Worm (Caenorhabditis elegans) whole organism, young adult: ENCODE data around the gene F12E12.1.

ENCODE experiments used
- B0035.1 ChIP-seq: sonication (generic microtip); optimal IDR thresholded peaks from 2 replicates; lab custom pipeline; 2016; ENCODE audit warnings: missing genetic modification characterization, mild to moderate bottlenecking, missing compliant biosample characterization, missing genotype, missing genetic modification reagents
- B0261.1 ChIP-seq: sonication (generic microtip); optimal IDR thresholded peaks from 2 replicates; lab custom pipeline; 2016; ENCODE audit warnings: mild to moderate bottlenecking, missing genetic modification characterization, moderate library complexity, missing compliant biosample characterization
- D2030.7 ChIP-seq: fragments of 200-800 bp; sonication (Bioruptor generic); IDR thresholded peaks from 2 replicates; pipeline ENCODE4 v1.3.6; 2022; ENCODE audit warnings: missing genetic modification reagents, missing genetic modification characterization, missing compliant biosample characterization
- F10E7.11 ChIP-seq: sonication (generic microtip); optimal IDR thresholded peaks from 2 replicates; lab custom pipeline; 2017; ENCODE audit warnings: mild to moderate bottlenecking, missing genetic modification characterization, moderate library complexity, missing compliant biosample characterization
- T07F8.4 ChIP-seq: sonication (generic microtip); optimal IDR thresholded peaks from 2 replicates; lab custom pipeline; 2016; ENCODE audit warnings: mild to moderate bottlenecking, missing genetic modification characterization, moderate library complexity, missing compliant biosample characterization
- akir-1 ChIP-seq: fragments of 200-800 bp; sonication (Bioruptor generic); optimal IDR thresholded peaks from 2 replicates; lab custom pipeline; 2018; ENCODE audit warnings: mild to moderate bottlenecking, missing genetic modification characterization, moderate library complexity, missing compliant biosample characterization
- aptf-2 ChIP-seq: fragments of 200-800 bp; sonication (Bioruptor generic); conservative IDR thresholded peaks from 2 replicates; pipeline ENCODE4 v1.3.6; 2022; ENCODE audit warnings: missing genetic modification reagents, missing genetic modification characterization, missing compliant biosample characterization
- attf-5 ChIP-seq: fragments of 200-800 bp; sonication (Bioruptor generic); optimal IDR thresholded peaks from 2 replicates; lab custom pipeline; 2018; ENCODE audit warnings: mild to moderate bottlenecking, missing genetic modification characterization, missing compliant biosample characterization
- ccch-3 ChIP-seq: fragments of 200-800 bp; sonication (Bioruptor generic); optimal IDR thresholded peaks from 2 replicates; lab custom pipeline; 2018; ENCODE audit warnings: mild to moderate bottlenecking, missing genetic modification characterization, missing compliant biosample characterization
- cebp-1 ChIP-seq, 2 experiments: fragments of 200-800 bp in 1 of 2; sonication (Bioruptor generic) in 1 of 2; sonication (generic microtip) in 1 of 2; IDR thresholded peaks in 1 of 2; optimal IDR thresholded peaks in 1 of 2; 2 replicates each; pipeline versions ENCODE4 v1.3.6 to Lab custom; 2017 to 2022; ENCODE audit warnings: missing compliant biosample characterization in 2 of 2, missing genetic modification characterization in 2 of 2, mild to moderate bottlenecking in 1 of 2, missing genetic modification reagents in 1 of 2, moderate library complexity in 1 of 2
- ceh-27 ChIP-seq: fragments of 200-800 bp; sonication (Bioruptor generic); optimal IDR thresholded peaks from 2 replicates; lab custom pipeline; 2018; ENCODE audit warnings: mild to moderate bottlenecking, missing genetic modification characterization, moderate library complexity, missing compliant biosample characterization
- dox-1 ChIP-seq: fragments of 200-800 bp; sonication (Bioruptor generic); IDR thresholded peaks from 2 replicates; pipeline ENCODE4 v1.3.6; 2022; ENCODE audit warnings: missing genetic modification reagents, missing genetic modification characterization, missing compliant biosample characterization
- fkh-3 ChIP-seq: sonication (generic microtip); optimal IDR thresholded peaks from 2 replicates; lab custom pipeline; 2016; ENCODE audit warnings: mild to moderate bottlenecking, missing genetic modification characterization, missing compliant biosample characterization
- hlh-12 ChIP-seq: sonication (generic microtip); optimal IDR thresholded peaks from 2 replicates; lab custom pipeline; 2016; ENCODE audit warnings: missing genetic modification characterization, missing compliant biosample characterization
- hmg-1.2 ChIP-seq: fragments of 200-800 bp; sonication (Bioruptor generic); IDR thresholded peaks from 2 replicates; pipeline ENCODE4 v1.3.6; 2022; ENCODE audit warnings: missing genetic modification reagents, missing genetic modification characterization, missing compliant biosample characterization
- hmg-20 ChIP-seq: fragments of 200-800 bp; sonication (Bioruptor generic); IDR thresholded peaks from 2 replicates; pipeline ENCODE4 v1.3.6; 2022; ENCODE audit warnings: missing genetic modification reagents, missing genetic modification characterization, missing compliant biosample characterization
- hsf-1 ChIP-seq: fragments of 200-800 bp; sonication (Bioruptor generic); IDR thresholded peaks from 2 replicates; pipeline ENCODE4 v1.3.6; 2022; ENCODE audit warnings: missing genetic modification reagents, missing genetic modification characterization, missing compliant biosample characterization
- lag-1 ChIP-seq: fragments of 200-800 bp; sonication (Bioruptor generic); IDR thresholded peaks from 2 replicates; pipeline ENCODE4 v1.3.6; 2022; ENCODE audit warnings: missing genetic modification reagents, missing genetic modification characterization, missing compliant biosample characterization
- madf-3 ChIP-seq: fragments of 200-800 bp; sonication (Bioruptor generic); IDR thresholded peaks from 2 replicates; pipeline ENCODE4 v1.3.6; 2022; ENCODE audit warnings: missing genetic modification reagents, missing genetic modification characterization, missing compliant biosample characterization
- madf-6 ChIP-seq: fragments of 200-800 bp; sonication (Bioruptor generic); IDR thresholded peaks from 2 replicates; pipeline ENCODE4 v1.3.6; 2022; ENCODE audit warnings: missing genetic modification reagents, missing genetic modification characterization, missing compliant biosample characterization
- mcd-1 ChIP-seq: fragments of 200-800 bp; sonication (Bioruptor generic); IDR thresholded peaks from 2 replicates; pipeline ENCODE4 v1.3.6; 2022; ENCODE audit warnings: missing genetic modification reagents, missing genetic modification characterization, missing compliant biosample characterization
- mel-28 ChIP-seq: sonication (generic microtip); optimal IDR thresholded peaks from 2 replicates; lab custom pipeline; 2016; ENCODE audit warnings: borderline replicate concordance, mild to moderate bottlenecking, missing genetic modification characterization, missing compliant biosample characterization
- nfya-2 ChIP-seq: fragments of 200-800 bp; sonication (Bioruptor generic); IDR thresholded peaks from 2 replicates; pipeline ENCODE4 v1.3.6; 2022; ENCODE audit warnings: missing genetic modification reagents, missing genetic modification characterization, missing compliant biosample characterization
- nhr-120 ChIP-seq: fragments of 200-800 bp; sonication (Bioruptor generic); IDR thresholded peaks from 2 replicates; pipeline ENCODE4 v1.3.6; 2022; ENCODE audit warnings: missing genetic modification characterization, missing compliant biosample characterization
- nhr-27 ChIP-seq: fragments of 200-800 bp; sonication (Bioruptor generic); optimal IDR thresholded peaks from 2 replicates; lab custom pipeline; 2018; ENCODE audit warnings: mild to moderate bottlenecking, missing genetic modification characterization, moderate library complexity, missing compliant biosample characterization
- pha-4 ChIP-seq: fragments of 150-350 bp; sonication (generic microtip); optimal IDR thresholded peaks from 2 replicates; lab custom pipeline; 2014; ENCODE audit warnings: missing biosample characterization, missing genetic modification reagents, missing genetic modification characterization
- repo-1 ChIP-seq: sonication (generic microtip); optimal IDR thresholded peaks from 2 replicates; lab custom pipeline; 2017; ENCODE audit warnings: mild to moderate bottlenecking, missing genetic modification characterization, missing compliant biosample characterization
- snpc-1.1 ChIP-seq: sonication (generic microtip); optimal IDR thresholded peaks from 2 replicates; lab custom pipeline; 2017; ENCODE audit warnings: missing genetic modification characterization, mild to moderate bottlenecking, missing compliant biosample characterization, antibody characterized with exemption, moderate library complexity, missing genotype, missing genetic modification reagents; ENCODE audit not compliant: insufficient read depth
- snpc-3.4 ChIP-seq: sonication (generic microtip); optimal IDR thresholded peaks from 2 replicates; lab custom pipeline; 2017; ENCODE audit warnings: missing genetic modification characterization, mild to moderate bottlenecking, missing compliant biosample characterization, antibody characterized with exemption, moderate library complexity, missing genotype, missing genetic modification reagents
- snpc-4 ChIP-seq, 5 experiments: fragments of 150-350 bp in 1 of 5; sonication (generic microtip) in 4 of 5; optimal IDR thresholded peaks; 2 replicates each; lab custom pipeline; 2014 to 2018; ENCODE audit warnings: missing genetic modification characterization in 5 of 5, missing biosample characterization in 3 of 5, antibody characterized with exemption in 2 of 5, mild to moderate bottlenecking in 2 of 5, missing compliant biosample characterization in 2 of 5, missing genotype in 2 of 5, moderate library complexity in 2 of 5, missing genetic modification reagents in 1 of 5
- ztf-22 ChIP-seq: fragments of 200-800 bp; sonication (Bioruptor generic); optimal IDR thresholded peaks from 2 replicates; lab custom pipeline; 2018; ENCODE audit warnings: mild to moderate bottlenecking, missing genetic modification characterization, moderate library complexity, missing compliant biosample characterization
- ztf-26 ChIP-seq: sonication (generic microtip); optimal IDR thresholded peaks from 2 replicates; lab custom pipeline; 2017; ENCODE audit warnings: missing genetic modification characterization, missing compliant biosample characterization
- ztf-3 ChIP-seq: fragments of 200-800 bp; sonication (Bioruptor generic); optimal IDR thresholded peaks from 2 replicates; lab custom pipeline; 2018; ENCODE audit warnings: mild to moderate bottlenecking, missing genetic modification characterization, missing compliant biosample characterization

F12E12.1 gene

ce11 chrII:3724175-3724715 is 17.4 kb upstream of the F12E12.1 start, which contains the start of gene C46E10.1:
Gene C46E10.1 (plus strand): TSS chrII:3724225.
- TF ChIP-seq lag-1 (GFP tag; lab: Robert Waterston, UW) (no peak), ccch-3 (GFP tag; lab: Kevin White, UChicago) (no peak), nfya-2 (GFP tag; lab: Robert Waterston, UW) (no peak), B0035.1 (tag; lab: Kevin White, UChicago) (no peak), nhr-27 (tag; lab: Kevin White, UChicago) (no peak), ztf-3 (GFP tag; lab: Kevin White, UChicago) (no peak), cebp-1 (GFP tag; IDR thresholded peaks at IDR 0.05; lab: Robert Waterston, UW) (no peak), cebp-1 (tag; optimal IDR thresholded peaks at IDR 0.05; lab: Kevin White, UChicago) (no peak), attf-5 (GFP tag; lab: Kevin White, UChicago) (no peak), ceh-27 (GFP tag; lab: Kevin White, UChicago) (no peak)

ce11 chrII:3727996-3728395 is 13.7 kb upstream of the F12E12.1 start, which contains the start of gene C46E10.8:
Gene C46E10.8 (minus strand): TSS chrII:3728096.
- TF ChIP-seq snpc-1.1 (no peak), dox-1 (GFP tag; lab: Robert Waterston, UW) (no peak), hsf-1 (GFP tag; lab: Robert Waterston, UW) (no peak), nhr-120 (GFP tag; lab: Robert Waterston, UW) (no peak), repo-1 (no peak), hlh-12 (tag; lab: Kevin White, UChicago) (no peak), pha-4 (tag; lab: Kevin White, UChicago) (no peak), ztf-26 (tag; lab: Kevin White, UChicago) (no peak)

- TF ChIP-seq mcd-1 (GFP tag; lab: Robert Waterston, UW) (no peak), hmg-1.2 (GFP tag; lab: Robert Waterston, UW) (no peak), akir-1 (GFP tag; lab: Kevin White, UChicago) (no peak), nfya-2 (GFP tag; lab: Robert Waterston, UW) (no peak), D2030.7 (GFP tag; lab: Robert Waterston, UW) (no peak), madf-3 (GFP tag; lab: Robert Waterston, UW) (no peak), B0261.1 (no peak), snpc-3.4 (tag; lab: Kevin White, UChicago) (no peak), ztf-22 (no peak), mel-28 (tag; lab: Kevin White, UChicago) (no peak), F10E7.11 (no peak), madf-6 (GFP tag; lab: Robert Waterston, UW) (no peak), aptf-2 (no peak), hmg-20 (GFP tag; lab: Robert Waterston, UW) (no peak), snpc-4 (GFP tag; optimal IDR thresholded peaks at IDR 0.05; lab: Kevin White, UChicago) (no peak), snpc-4 (tag; optimal IDR thresholded peaks at IDR 0.05; lab: Kevin White, UChicago) (no peak), T07F8.4 (no peak), fkh-3 (tag; lab: Kevin White, UChicago) (no peak)
These were observed 10.0 kb upstream of the F12E12.1 start, which contains the start of the genes sdz-12 and bath-31 for ce11 chrII:3731723-3732122. Gene sdz-12 (minus strand): TSS chrII:3731823. Gene bath-31 (plus strand): TSS chrII:3731973.
